Worm (Caenorhabditis elegans): ENCODE data around the gene cash-1.

cash-1 gene

DNA sequence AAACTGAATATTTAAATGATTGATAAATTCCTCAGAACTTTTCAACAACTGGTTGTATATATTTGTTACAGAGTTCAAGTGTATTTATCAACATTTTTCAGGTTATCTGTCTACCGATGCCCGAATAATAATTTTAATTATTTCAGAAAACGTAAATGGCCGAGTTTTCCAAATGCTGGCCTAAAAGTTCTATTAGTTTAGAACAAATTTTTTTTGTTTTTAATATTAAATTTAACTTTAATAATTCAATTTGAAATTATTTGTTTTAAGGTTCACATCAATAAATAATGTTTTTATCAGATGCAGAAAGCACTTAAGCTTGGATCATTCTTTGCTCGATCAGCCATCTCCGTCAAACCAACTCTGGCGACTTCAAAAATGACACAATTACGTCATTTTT, 47.7 kb upstream of the cash-1 start, which contains the start of gene trx-2:
Gene trx-2 (plus strand): TSS at position 301 of the 400 bp plus-strand sequence.
- TF ChIP-seq tbx-2 (tag; optimal IDR thresholded peaks at IDR 0.05) (no peak), fos-1 (tag; optimal IDR thresholded peaks at IDR 0.05) (no peak), dpl-1 (GFP tag; optimal IDR thresholded peaks at IDR 0.05) (no peak), lin-15B (tag; optimal IDR thresholded peaks at IDR 0.05) (no peak), hpl-2 (GFP tag; optimal IDR thresholded peaks at IDR 0.05) (no peak), ceh-82 (tag; optimal IDR thresholded peaks at IDR 0.05) (no peak), ceh-88 (GFP tag; IDR thresholded peaks at IDR 0.05) (no peak), tlp-1 (tag; optimal IDR thresholded peaks at IDR 0.05) (no peak), pqm-1 (tag; optimal IDR thresholded peaks at IDR 0.05) (no peak), nhr-85 (tag) (no peak), unc-98 (GFP tag; IDR thresholded peaks at IDR 0.05) (no peak), ztf-4 (tag; optimal IDR thresholded peaks at IDR 0.05) (no peak), blmp-1 (tag; optimal IDR thresholded peaks at IDR 0.05) (no peak), Y116A8C.19 (tag; optimal IDR thresholded peaks at IDR 0.05; ENCODE audit: borderline replicate concordance) (no peak), swsn-7 (tag; optimal IDR thresholded peaks at IDR 0.05) (no peak)

DNA sequence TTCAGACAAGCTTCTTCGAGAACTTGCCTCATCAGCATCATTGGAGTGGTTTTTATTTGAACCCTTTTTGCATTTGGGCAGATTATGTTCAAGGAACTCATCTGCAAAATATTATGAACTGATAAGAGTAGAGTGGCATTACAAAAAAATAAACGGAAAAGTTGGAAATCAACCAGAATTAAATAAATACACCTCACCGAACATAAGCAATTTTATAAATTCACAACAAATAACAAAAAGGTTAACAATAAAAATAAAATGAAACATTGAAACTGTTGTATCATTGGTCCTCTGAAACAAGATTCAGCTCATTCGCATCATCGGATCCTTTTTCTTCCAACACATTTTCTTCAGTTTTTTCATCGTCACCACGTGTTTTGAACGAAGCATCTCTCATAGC, 44.8 kb upstream of the cash-1 start, which contains the start of gene asps-1:
Gene asps-1 (minus strand): TSS at position 101 of the 400 bp plus-strand sequence.
- TF ChIP-seq blmp-1 (tag; optimal IDR thresholded peaks at IDR 0.05) (no peak), efl-1 (optimal IDR thresholded peaks at IDR 0.05) (no peak), efl-1 (GFP tag; optimal IDR thresholded peaks at IDR 0.05 in 1 of 2) (no peak), pqm-1 (tag; optimal IDR thresholded peaks at IDR 0.05) (no peak), nhr-19 (GFP tag; conservative IDR thresholded peaks at IDR 0.05) (no peak), fkh-10 (GFP tag; optimal IDR thresholded peaks at IDR 0.05) (no peak), lin-35 (GFP tag; optimal IDR thresholded peaks at IDR 0.05) (no peak), alr-1 (tag; optimal IDR thresholded peaks at IDR 0.05; ENCODE audit: borderline replicate concordance) (no peak), xbp-1 (tag; optimal IDR thresholded peaks at IDR 0.05) (no peak), nhr-84 (tag; optimal IDR thresholded peaks at IDR 0.05) (no peak), grh-1 (GFP tag; IDR thresholded peaks at IDR 0.05) (no peak), ztf-11 (tag; optimal IDR thresholded peaks at IDR 0.05) (no peak), lir-3 (tag; optimal IDR thresholded peaks at IDR 0.05; ENCODE audit: poor library complexity) (no peak), fkh-8 (tag; optimal IDR thresholded peaks at IDR 0.05) (no peak), ceh-63 (GFP tag; optimal IDR thresholded peaks at IDR 0.05) (no peak), skn-1 (tag; optimal IDR thresholded peaks at IDR 0.05) (no peak), sptf-1 (tag; optimal IDR thresholded peaks at IDR 0.05) (no peak), mab-9 (GFP tag; IDR thresholded peaks at IDR 0.05) (no peak), ceh-88 (GFP tag; IDR thresholded peaks at IDR 0.05) (no peak), unc-86 (tag; optimal IDR thresholded peaks at IDR 0.05) (no peak), jun-1 (tag; optimal IDR thresholded peaks at IDR 0.05) (no peak)

DNA sequence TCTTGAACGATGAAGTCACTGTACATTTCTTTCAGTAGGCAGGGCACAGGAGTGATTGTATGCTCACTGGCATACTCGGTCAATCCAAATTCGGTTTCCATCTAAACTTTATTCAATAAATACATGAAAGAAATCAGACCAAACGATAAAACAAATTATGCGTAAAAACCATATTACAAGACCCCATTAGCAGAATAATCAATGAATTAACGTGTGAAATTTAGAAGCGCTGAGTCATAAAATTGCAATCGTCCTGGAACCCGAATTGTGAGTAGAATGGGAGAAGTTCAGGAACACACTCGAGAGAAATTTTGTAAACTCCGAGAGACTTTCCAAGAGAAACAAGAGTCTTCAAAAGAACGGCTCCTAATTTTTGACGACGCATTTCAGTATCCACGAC, 42.6 kb upstream of the cash-1 start, which contains the start of gene B0024.11:
Gene B0024.11 (minus strand): TSS at position 101 of the 400 bp plus-strand sequence.
- no peak for TF ChIP-seq fkh-4 (tag; optimal IDR thresholded peaks at IDR 0.05; ENCODE audit: borderline replicate concordance)
- TF ChIP-seq nhr-71 (tag; optimal IDR thresholded peaks at IDR 0.05) = no peak
- TF ChIP-seq alr-1 (tag; optimal IDR thresholded peaks at IDR 0.05; ENCODE audit: borderline replicate concordance) = no peak
- no peak for TF ChIP-seq ceh-82 (tag; optimal IDR thresholded peaks at IDR 0.05)
- no peak for TF ChIP-seq swsn-7 (tag; optimal IDR thresholded peaks at IDR 0.05)
- TF ChIP-seq egl-13 (tag; optimal IDR thresholded peaks at IDR 0.05) = no peak
- TF ChIP-seq efl-1 (optimal IDR thresholded peaks at IDR 0.05) = no peak
- peak in 1 of 2 experiments; percentile 70 for TF ChIP-seq efl-1 (GFP tag; optimal IDR thresholded peaks at IDR 0.05 in 1 of 2)

DNA sequence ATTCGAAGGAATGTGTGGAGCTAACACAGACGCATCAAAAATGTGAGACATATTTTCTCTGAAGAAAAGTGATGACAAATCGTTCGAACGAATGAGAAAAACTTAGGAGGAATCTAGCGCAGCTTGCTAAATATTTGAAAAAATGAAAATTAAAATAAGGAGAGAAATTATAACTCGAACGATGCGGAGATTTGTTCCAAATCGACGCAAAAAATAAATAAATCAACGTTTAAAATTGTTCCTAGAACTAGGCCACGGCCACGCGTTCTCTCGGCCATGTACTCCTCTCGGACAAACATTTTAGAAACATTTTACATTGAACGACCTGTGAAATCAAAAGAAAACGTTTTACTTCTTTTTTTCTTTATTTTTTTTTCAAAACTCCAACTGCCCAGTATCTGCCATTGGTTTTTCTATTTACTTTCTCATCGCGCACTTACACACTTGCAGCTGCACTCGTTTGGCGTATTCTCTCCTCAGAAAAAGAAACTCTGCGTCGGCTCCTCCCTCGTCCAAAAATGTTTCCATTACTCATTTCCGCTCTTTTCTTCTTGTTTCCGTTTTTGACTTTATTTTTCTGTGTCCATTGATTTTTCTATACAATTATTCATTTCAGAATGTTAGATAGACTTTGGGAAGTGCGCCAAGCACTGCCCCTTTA, 41.8 kb upstream of the cash-1 start, which contains the start of the genes gna-1 and B0024.13:
Gene gna-1 (minus strand): TSS at position 51 of the 661 bp plus-strand sequence.
Gene B0024.13 (plus strand): TSS at position 611 of the 661 bp plus-strand sequence.
- TF ChIP-seq lsy-2 (tag; optimal IDR thresholded peaks at IDR 0.05) (peak; percentile 54 to 64), nhr-71 (tag; optimal IDR thresholded peaks at IDR 0.05) (peak; percentile 85), tlp-1 (tag; optimal IDR thresholded peaks at IDR 0.05) (no peak), fos-1 (tag; optimal IDR thresholded peaks at IDR 0.05) (no peak), mep-1 (tag; optimal IDR thresholded peaks at IDR 0.05) (peak; percentile 72), aha-1 (tag; optimal IDR thresholded peaks at IDR 0.05) (no peak), unc-98 (GFP tag; IDR thresholded peaks at IDR 0.05) (no peak; the same call in 1 of the 2 replicates), ceh-90 (tag; optimal IDR thresholded peaks at IDR 0.05) (peak; percentile 86), nhr-85 (tag) (peak; percentile 87), ztf-11 (tag; optimal IDR thresholded peaks at IDR 0.05) (peak in 1 of 2 experiments; percentile 86), zip-4 (GFP tag; optimal IDR thresholded peaks at IDR 0.05) (no peak), nhr-19 (GFP tag; conservative IDR thresholded peaks at IDR 0.05) (peak; percentile 72), dpl-1 (GFP tag; optimal IDR thresholded peaks at IDR 0.05) (peak; percentile 37 to 62 (median 58)), fkh-8 (tag; optimal IDR thresholded peaks at IDR 0.05) (peak; percentile 69), sup-37 (GFP tag; optimal IDR thresholded peaks at IDR 0.05) (no peak), ces-1 (GFP tag; optimal IDR thresholded peaks at IDR 0.05) (no peak), swsn-7 (tag; optimal IDR thresholded peaks at IDR 0.05) (peak; percentile 79), C34B4.2 (tag; optimal IDR thresholded peaks at IDR 0.05) (no peak), Y116A8C.19 (tag; optimal IDR thresholded peaks at IDR 0.05; ENCODE audit: borderline replicate concordance) (peak; percentile 12), pax-3 (tag; optimal IDR thresholded peaks at IDR 0.05) (peak; percentile 51)

All from whole organism, L1 larva.